Fruit fly (Drosophila melanogaster): ENCODE data around the gene CG6696.

CG6696 gene

dm6 chrX:18613434-18613833, 48.5 kb downstream of the CG6696 start (continued):
- TF ChIP-seq CG10462 (GFP tag; optimal IDR thresholded peaks at IDR 0.05) (no peak), Dbx (GFP tag; IDR thresholded peaks at IDR 0.05) (no peak), HLH3B (GFP tag; IDR thresholded peaks at IDR 0.05) (peak; percentile 10; the same call in 1 of the 2 replicates), trem (tag; optimal IDR thresholded peaks at IDR 0.05) (no peak), hbn (GFP tag; IDR thresholded peaks at IDR 0.05; ENCODE audit: partially characterized antibody) (no peak), NC2β (GFP tag; optimal IDR thresholded peaks at IDR 0.05) (no peak), CG14710 (tag; optimal IDR thresholded peaks at IDR 0.05) (no peak), Dad (GFP tag; optimal IDR thresholded peaks at IDR 0.05) (no peak), CG42726 (GFP tag; IDR thresholded peaks at IDR 0.05; ENCODE audit: partially characterized antibody) (no peak), cas (GFP tag; IDR thresholded peaks at IDR 0.05) (no peak), CG12769 (tag; optimal IDR thresholded peaks at IDR 0.05) (no peak), bcd (GFP tag; optimal IDR thresholded peaks at IDR 0.05) (no peak), en (GFP tag; optimal IDR thresholded peaks at IDR 0.05) (no peak), CG9817 (tag; optimal IDR thresholded peaks at IDR 0.05) (no peak), eyg (GFP tag; optimal IDR thresholded peaks at IDR 0.05) (no peak), eve (GFP tag; optimal IDR thresholded peaks at IDR 0.05) (no peak), org-1 (GFP tag; optimal IDR thresholded peaks at IDR 0.05) (peak; percentile 2), Xrp1 (GFP tag; IDR thresholded peaks at IDR 0.05) (peak; percentile 41), CG13287 (GFP tag; IDR thresholded peaks at IDR 0.05; ENCODE audit: partially characterized antibody) (no peak), zen (tag; optimal IDR thresholded peaks at IDR 0.05) (no peak), dati (GFP tag; IDR thresholded peaks at IDR 0.05) (no peak), kni (GFP tag; optimal IDR thresholded peaks at IDR 0.05) (no peak), CG15011 (GFP tag; optimal IDR thresholded peaks at IDR 0.05) (no peak), z (GFP tag; IDR thresholded peaks at IDR 0.05) (no peak), CG2889 (GFP tag; IDR thresholded peaks at IDR 0.05) (no peak), CG6813 (GFP tag; optimal IDR thresholded peaks at IDR 0.05) (no peak), Jarid2 (GFP tag; optimal IDR thresholded peaks at IDR 0.05) (no peak), mld (GFP tag; IDR thresholded peaks at IDR 0.05; ENCODE audit: partially characterized antibody) (no peak), CrebB (tag; optimal IDR thresholded peaks at IDR 0.05) (no peak), D19B (GFP tag; optimal IDR thresholded peaks at IDR 0.05) (no peak), Dp (GFP tag; optimal IDR thresholded peaks at IDR 0.05) (no peak), BtbVII (GFP tag; optimal IDR thresholded peaks at IDR 0.05) (no peak), bab2 (GFP tag; optimal IDR thresholded peaks at IDR 0.05) (no peak), CG7357 (GFP tag; IDR thresholded peaks at IDR 0.05) (0 out of 3 replicates have a peak, but pooled peaks have one; percentile 19), HmgZ (tag; optimal IDR thresholded peaks at IDR 0.05) (no peak), bigmax (GFP tag; optimal IDR thresholded peaks at IDR 0.05) (no peak), dmrt99B (tag; optimal IDR thresholded peaks at IDR 0.05) (peak; percentile 43), scrt (GFP tag; optimal IDR thresholded peaks at IDR 0.05) (no peak), Usf (GFP tag; optimal IDR thresholded peaks at IDR 0.05) (no peak), CG10274 (GFP tag; optimal IDR thresholded peaks at IDR 0.05) (peak; percentile 81), NC2α (GFP tag; optimal IDR thresholded peaks at IDR 0.05) (no peak), croc (GFP tag; conservative IDR thresholded peaks at IDR 0.05) (no peak), CG7271 (tag; optimal IDR thresholded peaks at IDR 0.05) (no peak), odd (GFP tag; optimal IDR thresholded peaks at IDR 0.05) (no peak), Antp (GFP tag; optimal IDR thresholded peaks at IDR 0.05) (no peak), tio (GFP tag; optimal IDR thresholded peaks at IDR 0.05) (no peak), Stat92E (GFP tag; optimal IDR thresholded peaks at IDR 0.05) (no peak), CkIIα-i1 (GFP tag; IDR thresholded peaks at IDR 0.05) (no peak), unc-4 (GFP tag; IDR thresholded peaks at IDR 0.05; ENCODE audit: partially characterized antibody) (no peak), Hsf (GFP tag; optimal IDR thresholded peaks at IDR 0.05) (peak; percentile 1), CG11695 (GFP tag; IDR thresholded peaks at IDR 0.05) (no peak)

All from whole organism, embryonic.